Fruit fly (Drosophila melanogaster): ENCODE measurements around the gene CG32486.

CG32486 gene

dm6 chr3L:3042150-3043049 is 28.2 kb downstream of the CG32486 start, which contains the start of gene Prx4 (continued):
- TF ChIP-seq CG4404 (GFP tag; IDR thresholded peaks at IDR 0.05) (0 out of 2 replicates have a peak, but pooled peaks have one; percentile 36), CG8478 (optimal IDR thresholded peaks at IDR 0.05) (no peak), nom (GFP tag; optimal IDR thresholded peaks at IDR 0.05) (no peak), CG4707 (GFP tag; optimal IDR thresholded peaks at IDR 0.05) (peak; percentile 39), CG15601 (tag; optimal IDR thresholded peaks at IDR 0.05) (peak; percentile 62), CG5245 (GFP tag; optimal IDR thresholded peaks at IDR 0.05) (peak; percentile 42), CG4617 (GFP tag; optimal IDR thresholded peaks at IDR 0.05; ENCODE audit: borderline replicate concordance) (no peak), gsb-n (tag; optimal IDR thresholded peaks at IDR 0.05) (peak; percentile 72), CG10366 (GFP tag; IDR thresholded peaks at IDR 0.05) (peak; percentile 81), ara (GFP tag; IDR thresholded peaks at IDR 0.05) (peak; percentile 60; the same call in 1 of the 2 replicates), NK7.1 (GFP tag; optimal IDR thresholded peaks at IDR 0.05) (no peak), ewg (GFP tag; optimal IDR thresholded peaks at IDR 0.05) (peak; percentile 35), kah (GFP tag; optimal IDR thresholded peaks at IDR 0.05) (peak; percentile 19), vnd (GFP tag; IDR thresholded peaks at IDR 0.05; ENCODE audit: partially characterized antibody) (no peak), CoRest (tag; optimal IDR thresholded peaks at IDR 0.05) (peak; percentile 68), Oaz (GFP tag; IDR thresholded peaks at IDR 0.05) (peak; percentile 40; the same call in 1 of the 2 replicates), NC2β (GFP tag; optimal IDR thresholded peaks at IDR 0.05) (no peak), unc-4 (GFP tag; IDR thresholded peaks at IDR 0.05; ENCODE audit: partially characterized antibody) (no peak), CG6254 (GFP tag; optimal IDR thresholded peaks at IDR 0.05) (peak; percentile 41), CG6175 (GFP tag; IDR thresholded peaks at IDR 0.05) (0 out of 3 replicates have a peak, but pooled peaks have one; percentile 9), HmgZ (tag; optimal IDR thresholded peaks at IDR 0.05) (peak; percentile 16), CG6854 (GFP tag; optimal IDR thresholded peaks at IDR 0.05) (peak; percentile 56), HLH4C (GFP tag; IDR thresholded peaks at IDR 0.05; ENCODE audit: partially characterized antibody) (no peak), lmd (GFP tag; IDR thresholded peaks at IDR 0.05) (peak; percentile 72; the same call in 1 of the 2 replicates), CG17568 (GFP tag; optimal IDR thresholded peaks at IDR 0.05) (peak; percentile 35), Hand (GFP tag; optimal IDR thresholded peaks at IDR 0.05) (no peak), CG15011 (GFP tag; optimal IDR thresholded peaks at IDR 0.05) (peak; percentile 48), sim (GFP tag; IDR thresholded peaks at IDR 0.05) (no peak), Spps (tag; optimal IDR thresholded peaks at IDR 0.05) (peak; percentile 50), bcd (GFP tag; optimal IDR thresholded peaks at IDR 0.05) (peak; percentile 61), CG6654 (GFP tag; optimal IDR thresholded peaks at IDR 0.05) (no peak), CG6765 (GFP tag; optimal IDR thresholded peaks at IDR 0.05) (no peak), CG3281 (GFP tag; optimal IDR thresholded peaks at IDR 0.05) (peak; percentile 54), slp2 (GFP tag; optimal IDR thresholded peaks at IDR 0.05) (peak; percentile 9), org-1 (GFP tag; optimal IDR thresholded peaks at IDR 0.05) (peak; percentile 64), pho (GFP tag; optimal IDR thresholded peaks at IDR 0.05) (no peak), Dfd (GFP tag; optimal IDR thresholded peaks at IDR 0.05) (no peak), CG15479 (GFP tag; optimal IDR thresholded peaks at IDR 0.05) (no peak), Dref (GFP tag; IDR thresholded peaks at IDR 0.05) (no peak), Ets65A (GFP tag) (no peak), chif (GFP tag; optimal IDR thresholded peaks at IDR 0.05) (peak in 1 of 2 experiments; percentile 8), ham (GFP tag; IDR thresholded peaks at IDR 0.05) (0 out of 2 replicates have a peak, but pooled peaks have one; percentile 14), Mrtf (GFP tag; IDR thresholded peaks at IDR 0.05) (peak; percentile 75), Eip74EF (GFP tag; optimal IDR thresholded peaks at IDR 0.05) (peak in 1 of 2 experiments; percentile 34), nmo (GFP tag; optimal IDR thresholded peaks at IDR 0.05) (peak; percentile 70), prd (optimal IDR thresholded peaks at IDR 0.05) (no peak), prd (GFP tag; IDR thresholded peaks at IDR 0.05) (peak; percentile 79), CG18476 (GFP tag; optimal IDR thresholded peaks at IDR 0.05) (peak; percentile 65)

Measured in whole organism, embryonic.